Worm (Caenorhabditis elegans) whole organism, L4 larva: ENCODE data around the gene F32D1.3.

ENCODE experiments used
- D1046.2 ChIP-seq: fragments of 200-800 bp; sonication (Bioruptor generic); IDR thresholded peaks from 2 replicates; pipeline ENCODE4 v1.3.6; 2022; ENCODE audit warnings: missing genetic modification characterization, missing compliant biosample characterization
- F10B5.3 ChIP-seq: sonication (generic microtip); optimal IDR thresholded peaks from 2 replicates; lab custom pipeline; 2016; ENCODE audit warnings: mild to moderate bottlenecking, missing genetic modification characterization, missing compliant biosample characterization
- F44E2.7 ChIP-seq: fragments of 200-800 bp; sonication (Bioruptor generic); IDR thresholded peaks from 2 replicates; pipeline ENCODE4 v2.1.2; 2022; ENCODE audit warnings: missing genetic modification characterization, missing compliant biosample characterization
- F49E8.2 ChIP-seq: sonication (generic microtip); optimal IDR thresholded peaks from 2 replicates; lab custom pipeline; 2016; ENCODE audit warnings: missing compliant biosample characterization, mild to moderate bottlenecking, missing genetic modification characterization, borderline replicate concordance
- T20F7.1 ChIP-seq: fragments of 200-800 bp; sonication (Bioruptor generic); optimal IDR thresholded peaks from 2 replicates; lab custom pipeline; 2018; ENCODE audit warnings: mild to moderate bottlenecking, missing genetic modification characterization, missing compliant biosample characterization
- Y105C5A.15 ChIP-seq: fragments of 200-800 bp; sonication (Bioruptor generic); IDR thresholded peaks from 2 replicates; pipeline ENCODE4 v1.3.6; 2022; ENCODE audit warnings: missing genetic modification characterization, missing compliant biosample characterization
- Y5F2A.4 ChIP-seq: fragments of 200-800 bp; sonication (Bioruptor generic); optimal IDR thresholded peaks from 2 replicates; lab custom pipeline; 2018; ENCODE audit warnings: mild to moderate bottlenecking, missing genetic modification characterization, missing compliant biosample characterization
- Y75B8A.6 ChIP-seq: fragments of 200-800 bp; sonication (Bioruptor generic); IDR thresholded peaks from 2 replicates; pipeline ENCODE4 v1.3.6; 2022; ENCODE audit warnings: missing genetic modification reagents, missing genetic modification characterization, missing compliant biosample characterization
- ZK546.5 ChIP-seq, 2 experiments: sonication (generic microtip); optimal IDR thresholded peaks; 2 replicates each; lab custom pipeline; 2017; ENCODE audit warnings: missing biosample characterization in 2 of 2, missing genetic modification characterization in 2 of 2
- aly-2 ChIP-seq: sonication (generic microtip); optimal IDR thresholded peaks from 2 replicates; lab custom pipeline; 2018; ENCODE audit warnings: missing biosample characterization, missing genetic modification characterization
- ama-1 ChIP-seq: fragments of 150-350 bp; optimal IDR thresholded peaks from 2 replicates; lab custom pipeline; 2014; ENCODE audit warnings: inconsistent platforms, mixed read lengths
- ceh-20 ChIP-seq: fragments of 200-800 bp; sonication (Bioruptor generic); IDR thresholded peaks from 2 replicates; pipeline ENCODE4 v1.3.6; 2022; ENCODE audit warnings: missing genetic modification reagents, missing genetic modification characterization, missing compliant biosample characterization
- ceh-44 ChIP-seq: fragments of 200-800 bp; sonication (Bioruptor generic); IDR thresholded peaks from 2 replicates; pipeline ENCODE4 v1.3.6; 2022; ENCODE audit warnings: missing genetic modification reagents, missing genetic modification characterization, missing compliant biosample characterization
- ceh-62 ChIP-seq: sonication (generic microtip); optimal IDR thresholded peaks from 2 replicates; lab custom pipeline; 2017; ENCODE audit warnings: missing biosample characterization, missing genetic modification characterization
- ctbp-1 ChIP-seq: fragments of 200-800 bp; sonication (Bioruptor generic); IDR thresholded peaks from 2 replicates; pipeline ENCODE4 v1.3.6; 2022; ENCODE audit warnings: missing genetic modification reagents, missing genetic modification characterization, missing compliant biosample characterization
- daf-19 ChIP-seq: fragments of 200-800 bp; sonication (Bioruptor generic); conservative IDR thresholded peaks from 2 replicates; pipeline ENCODE4 v1.3.6; 2022; ENCODE audit warnings: missing genetic modification characterization, missing compliant biosample characterization
- egl-27 ChIP-seq: sonication (generic microtip); optimal IDR thresholded peaks from 3 replicates; lab custom pipeline; 2017; ENCODE audit warnings: missing biosample characterization, missing genetic modification reagents, missing genetic modification characterization
- fos-1 ChIP-seq: fragments of 150-350 bp; optimal IDR thresholded peaks from 2 replicates; lab custom pipeline; 2014; ENCODE audit warnings: missing biosample characterization, missing genetic modification characterization
- lin-29 ChIP-seq: fragments of 200-800 bp; sonication (Bioruptor generic); IDR thresholded peaks from 2 replicates; pipeline ENCODE4 v1.3.6; 2022; ENCODE audit warnings: missing genetic modification reagents, missing genetic modification characterization, missing compliant biosample characterization
- lin-38 ChIP-seq: fragments of 200-800 bp; sonication (Bioruptor generic); IDR thresholded peaks from 2 replicates; pipeline ENCODE4 v1.3.6; 2022; ENCODE audit warnings: missing genetic modification reagents, missing genetic modification characterization, missing compliant biosample characterization
- lin-39 ChIP-seq: fragments of 150-350 bp; optimal IDR thresholded peaks from 2 replicates; lab custom pipeline; 2014; ENCODE audit warnings: missing biosample characterization, missing genetic modification reagents, missing genetic modification characterization
- lsy-2 ChIP-seq, 2 experiments: fragments of 150-350 bp in 1 of 2; sonication (generic microtip) in 1 of 2; optimal IDR thresholded peaks; 2 replicates each; lab custom pipeline; 2014 to 2017; ENCODE audit warnings: missing biosample characterization in 2 of 2, missing genetic modification characterization in 2 of 2
- mdl-1 ChIP-seq, 2 experiments: fragments of 150-350 bp in 1 of 2; sonication (generic microtip) in 1 of 2; optimal IDR thresholded peaks; 2 replicates each; lab custom pipeline; 2014 to 2017; ENCODE audit warnings: missing biosample characterization in 2 of 2, missing genetic modification characterization in 2 of 2
- mep-1 ChIP-seq: fragments of 150-350 bp; sonication (generic microtip); optimal IDR thresholded peaks from 3 replicates; lab custom pipeline; 2014; ENCODE audit warnings: missing biosample characterization, missing genetic modification characterization
- mxl-2 ChIP-seq: fragments of 200-800 bp; sonication (Bioruptor generic); conservative IDR thresholded peaks from 2 replicates; pipeline ENCODE4 v1.3.6; 2022; ENCODE audit warnings: missing genetic modification reagents, missing genetic modification characterization, missing compliant biosample characterization
- nhr-102 ChIP-seq: sonication (generic microtip); optimal IDR thresholded peaks from 2 replicates; lab custom pipeline; 2016; ENCODE audit warnings: mild to moderate bottlenecking, missing genetic modification characterization, moderate library complexity, missing compliant biosample characterization
- nhr-237 ChIP-seq: sonication (generic microtip); optimal IDR thresholded peaks from 2 replicates; lab custom pipeline; 2017; ENCODE audit warnings: missing biosample characterization, missing genetic modification characterization
- nhr-28 ChIP-seq: fragments of 150-350 bp; optimal IDR thresholded peaks from 2 replicates; lab custom pipeline; 2014; ENCODE audit warnings: missing biosample characterization, missing genetic modification characterization
- nhr-76 ChIP-seq: fragments of 150-350 bp; optimal IDR thresholded peaks from 2 replicates; lab custom pipeline; 2014; ENCODE audit warnings: missing biosample characterization, missing genetic modification characterization
- pha-4 ChIP-seq, 2 experiments: fragments of 150-350 bp in 1 of 2; fragments of 200-800 bp in 1 of 2; sonication (Bioruptor generic) in 1 of 2; IDR thresholded peaks in 1 of 2; optimal IDR thresholded peaks in 1 of 2; 2 replicates each; pipeline versions ENCODE4 v1.3.6 to Lab custom; 2014 to 2022; ENCODE audit warnings: missing genetic modification characterization in 2 of 2, missing genetic modification reagents in 2 of 2, missing biosample characterization in 1 of 2, missing compliant biosample characterization in 1 of 2
- rbr-2 ChIP-seq: sonication (generic microtip); optimal IDR thresholded peaks from 2 replicates; lab custom pipeline; 2016; ENCODE audit warnings: missing genotype, missing genetic modification characterization, missing compliant biosample characterization
- saeg-2 ChIP-seq: fragments of 200-800 bp; sonication (Bioruptor generic); IDR thresholded peaks from 2 replicates; pipeline ENCODE4 v1.3.6; 2022; ENCODE audit warnings: missing genetic modification reagents, missing genetic modification characterization, missing compliant biosample characterization
- set-16 ChIP-seq: fragments of 200-800 bp; sonication (Bioruptor generic); IDR thresholded peaks from 2 replicates; pipeline ENCODE4 v1.3.6; 2022; ENCODE audit warnings: missing genetic modification reagents, missing genetic modification characterization, missing compliant biosample characterization
- snpc-1.2 ChIP-seq: fragments of 200-800 bp; sonication (Bioruptor generic); IDR thresholded peaks from 2 replicates; pipeline ENCODE4 v1.3.6; 2022; ENCODE audit warnings: missing genetic modification reagents, missing genetic modification characterization, missing compliant biosample characterization
- unc-130 ChIP-seq: sonication (generic microtip); optimal IDR thresholded peaks from 2 replicates; lab custom pipeline; 2016; ENCODE audit warnings: missing genetic modification reagents, missing genetic modification characterization, missing compliant biosample characterization
- unc-39 ChIP-seq: sonication (generic microtip); optimal IDR thresholded peaks from 2 replicates; lab custom pipeline; 2017; ENCODE audit warnings: missing biosample characterization, missing genetic modification characterization
- unc-62 ChIP-seq, 3 experiments: fragments of 150-350 bp in 1 of 3; sonication (generic microtip); optimal IDR thresholded peaks in 2 of 3; peaks in 1 of 3; 1 replicate in 1 of 3; 2 replicates in 2 of 3; lab custom pipeline; 2014 to 2017; ENCODE audit warnings: missing biosample characterization in 3 of 3, missing genetic modification characterization in 3 of 3, missing genetic modification reagents in 3 of 3, missing genotype in 1 of 3

Gene F32D1.3

DNA sequence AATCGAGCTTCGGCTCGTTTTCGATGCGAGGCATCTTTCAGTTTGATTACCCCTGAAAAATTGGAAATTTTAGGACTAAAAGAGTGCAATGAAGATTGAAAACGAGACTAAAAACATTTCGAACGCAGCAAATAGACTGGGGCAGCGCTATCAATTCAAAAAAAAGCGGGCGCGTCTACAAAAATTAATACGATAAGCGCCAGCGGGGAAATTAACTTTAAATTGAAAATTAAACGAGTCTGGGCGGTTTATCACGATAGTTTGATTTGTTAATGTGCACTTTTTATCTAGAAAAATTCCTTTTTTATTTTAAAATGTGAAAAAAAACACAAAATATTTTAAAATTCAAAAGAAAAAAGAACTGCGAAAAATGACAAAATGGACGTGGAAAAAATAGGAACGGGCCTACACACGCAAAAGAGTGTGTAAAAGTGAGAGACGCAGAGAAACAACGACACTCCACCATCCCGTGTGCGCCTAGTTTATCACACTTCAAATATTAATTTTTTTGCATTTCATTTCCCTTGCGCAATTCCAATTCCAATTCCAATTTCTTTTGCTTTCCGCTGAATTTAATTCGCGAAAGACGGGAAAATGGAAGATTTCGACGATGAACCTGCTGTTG lies 10.1 kb upstream of the F32D1.3 start, which contains the start of the genes gmpr-1 and fipp-1 (continued):
- TF ChIP-seq set-16 (GFP tag; lab: Robert Waterston, UW) (no peak), ctbp-1 (no peak), lin-29 (GFP tag; lab: Robert Waterston, UW) (no peak), ama-1 (lab: Kevin White, UChicago) (no peak), mxl-2 (GFP tag; lab: Robert Waterston, UW) (no peak), ZK546.5 (tag; optimal IDR thresholded peaks at IDR 0.05; lab: Kevin White, UChicago) (no peak), pha-4 (GFP tag; IDR thresholded peaks at IDR 0.05; lab: Robert Waterston, UW) (0 out of 2 replicates have a peak, but pooled peaks have one; percentile 26), pha-4 (tag; optimal IDR thresholded peaks at IDR 0.05; lab: Kevin White, UChicago) (no peak), aly-2 (tag; lab: Kevin White, UChicago) (no peak), Y105C5A.15 (GFP tag; lab: Robert Waterston, UW) (no peak), nhr-28 (no peak), Y75B8A.6 (GFP tag; lab: Robert Waterston, UW) (no peak), ceh-62 (tag; lab: Kevin White, UChicago) (no peak), unc-39 (tag; lab: Kevin White, UChicago) (no peak), lsy-2 (tag; optimal IDR thresholded peaks at IDR 0.05; lab: Kevin White, UChicago) (peak in 1 of 2 experiments; percentile 73), lin-39 (tag; lab: Kevin White, UChicago) (no peak), snpc-1.2 (no peak), F10B5.3 (tag; lab: Kevin White, UChicago) (no peak), T20F7.1 (GFP tag; lab: Kevin White, UChicago) (peak; percentile 99), ceh-20 (GFP tag; lab: Robert Waterston, UW) (no peak), lin-38 (peak; percentile 31; the same call in 1 of the 2 replicates), mdl-1 (tag; optimal IDR thresholded peaks at IDR 0.05; lab: Kevin White, UChicago) (peak in 1 of 2 experiments; percentile 8), unc-130 (no peak), fos-1 (tag; lab: Kevin White, UChicago) (no peak), rbr-2 (tag; lab: Kevin White, UChicago) (no peak), mep-1 (no peak), D1046.2 (no peak), saeg-2 (GFP tag; lab: Robert Waterston, UW) (no peak), unc-62 (GFP tag; optimal IDR thresholded peaks at IDR 0.05 in 1 of 2; lab: Kevin White, UChicago) (no peak), unc-62 (tag; optimal IDR thresholded peaks at IDR 0.05; lab: Kevin White, UChicago) (no peak), Y5F2A.4 (GFP tag; lab: Kevin White, UChicago) (no peak)

DNA sequence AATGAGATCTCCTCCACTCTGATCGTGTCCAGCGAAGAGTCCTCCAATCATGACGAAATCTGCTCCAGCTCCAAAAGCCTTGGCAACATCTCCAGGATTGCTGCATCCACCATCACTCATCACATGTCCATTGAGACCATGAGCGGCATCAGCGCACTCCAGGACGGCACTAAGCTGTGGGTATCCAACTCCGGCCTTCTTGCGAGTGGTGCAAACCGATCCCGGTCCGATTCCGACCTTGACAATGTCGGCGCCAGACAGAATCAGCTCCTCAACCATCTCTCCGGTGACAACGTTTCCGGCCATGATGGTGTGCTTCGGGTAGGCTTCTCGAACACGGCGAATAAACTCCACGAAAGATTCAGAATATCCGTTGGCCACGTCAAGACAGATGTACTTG lies 9.1 kb upstream of the F32D1.3 start:
- TF ChIP-seq set-16 (GFP tag; lab: Robert Waterston, UW) (peak; percentile 55; the same call in 1 of the 2 replicates), nhr-76 (no peak), egl-27 (tag; lab: Kevin White, UChicago) (no peak), daf-19 (GFP tag; lab: Robert Waterston, UW) (no peak), nhr-237 (no peak), mdl-1 (tag; optimal IDR thresholded peaks at IDR 0.05; lab: Kevin White, UChicago) (no peak)

- TF ChIP-seq aly-2 (tag; lab: Kevin White, UChicago) (no peak), F44E2.7 (GFP tag; lab: Robert Waterston, UW) (no peak), ceh-44 (GFP tag; lab: Robert Waterston, UW) (no peak)
These were observed 5.1 kb upstream of the F32D1.3 start, which contains the start of gene F32D1.11 for ce11 chrV:4366440-4366839. TSS of gene F32D1.11 (minus strand) at chrV:4366540.

ce11 chrV:4364517-4364916 lies 3.1 kb upstream of the F32D1.3 start, which contains the start of gene grl-13:
TSS of gene grl-13 (minus strand) at chrV:4364617.
- TF ChIP-seq lin-38 (no peak), unc-62 (GFP tag; optimal IDR thresholded peaks at IDR 0.05 in 1 of 2; lab: Kevin White, UChicago) (peak in 1 of 2 experiments; percentile 30), unc-62 (tag; optimal IDR thresholded peaks at IDR 0.05; lab: Kevin White, UChicago) (no peak), Y105C5A.15 (GFP tag; lab: Robert Waterston, UW) (no peak), F49E8.2 (tag; lab: Kevin White, UChicago) (no peak), nhr-102 (tag; lab: Kevin White, UChicago) (no peak)
- TF ChIP-seq, all 104 proteins: peak for 1
